Worm (Caenorhabditis elegans) whole organism, L1 larva: ENCODE measurements around the gene Y97E10C.1.
A peak's percentile ranks its signal among the peaks of the same experiment; 100 is the strongest.

Experiments used
- C16A3.4 ChIP-seq: fragments of 150-350 bp; optimal IDR thresholded peaks from 2 replicates; lab custom pipeline; 2014; ENCODE audit warnings: missing biosample characterization, missing genetic modification characterization
- C34B4.2 ChIP-seq: sonication (generic microtip); optimal IDR thresholded peaks from 2 replicates; lab custom pipeline; 2017; ENCODE audit warnings: mild to moderate bottlenecking, missing genetic modification characterization, missing compliant biosample characterization
- Y116A8C.19 ChIP-seq: sonication (generic microtip); optimal IDR thresholded peaks from 2 replicates; lab custom pipeline; 2016; ENCODE audit warnings: missing compliant biosample characterization, missing genetic modification characterization, borderline replicate concordance
- alr-1 ChIP-seq: fragments of 200-800 bp; sonication (Bioruptor generic); optimal IDR thresholded peaks from 2 replicates; lab custom pipeline; 2018; ENCODE audit warnings: borderline replicate concordance, mild to moderate bottlenecking, missing genetic modification characterization, missing compliant biosample characterization
- aly-2 ChIP-seq: fragments of 150-350 bp; optimal IDR thresholded peaks from 2 replicates; lab custom pipeline; 2014; ENCODE audit warnings: missing biosample characterization, missing genetic modification characterization
- ama-1 ChIP-seq: fragments of 150-350 bp; optimal IDR thresholded peaks from 2 replicates; lab custom pipeline; 2014
- blmp-1 ChIP-seq: fragments of 150-350 bp; optimal IDR thresholded peaks from 2 replicates; lab custom pipeline; 2014; ENCODE audit warnings: missing biosample characterization, missing genetic modification characterization
- ceh-63 ChIP-seq: fragments of 200-800 bp; sonication (Bioruptor generic); optimal IDR thresholded peaks from 2 replicates; lab custom pipeline; 2018; ENCODE audit warnings: mild to moderate bottlenecking, missing genetic modification characterization, missing compliant biosample characterization
- ceh-82 ChIP-seq, 3 experiments: fragments of 150-350 bp in 1 of 3; sonication (generic microtip) in 2 of 3; optimal IDR thresholded peaks; 2 replicates each; lab custom pipeline; 2014 to 2017; ENCODE audit warnings: missing biosample characterization in 3 of 3, missing genetic modification characterization in 3 of 3
- dpl-1 ChIP-seq, 3 experiments: fragments of 150-350 bp in 2 of 3; sonication (generic microtip) in 1 of 3; optimal IDR thresholded peaks; 2 replicates each; lab custom pipeline; 2014 to 2017; ENCODE audit warnings: missing biosample characterization in 3 of 3, missing genetic modification characterization in 3 of 3, missing genetic modification reagents in 3 of 3
- efl-1 ChIP-seq, 4 experiments: fragments of 150-350 bp; optimal IDR thresholded peaks in 3 of 4; peaks in 1 of 4; 1 replicate in 1 of 4; 2 replicates in 3 of 4; lab custom pipeline; 2014; ENCODE audit warnings: missing biosample characterization in 2 of 4, missing genetic modification characterization in 2 of 4, missing genetic modification reagents in 2 of 4
- egl-13 ChIP-seq: sonication (generic microtip); optimal IDR thresholded peaks from 2 replicates; lab custom pipeline; 2016; ENCODE audit warnings: missing genotype, missing genetic modification reagents, missing genetic modification characterization, missing compliant biosample characterization
- elt-3 ChIP-seq, 6 experiments: fragments of 150-350 bp in 1 of 6; sonication (generic microtip); optimal IDR thresholded peaks; 2 replicates each; lab custom pipeline; 2017 to 2018; ENCODE audit warnings: missing biosample characterization in 6 of 6, missing genetic modification characterization in 6 of 6, inconsistent platforms in 1 of 6
- ets-5 ChIP-seq: fragments of 200-800 bp; sonication (Bioruptor generic); IDR thresholded peaks from 2 replicates; pipeline ENCODE4 v1.3.6; 2022; ENCODE audit warnings: missing genetic modification characterization, missing compliant biosample characterization
- fos-1 ChIP-seq: fragments of 150-350 bp; optimal IDR thresholded peaks from 2 replicates; lab custom pipeline; 2014; ENCODE audit warnings: missing biosample characterization, missing genetic modification characterization
- hlh-4 ChIP-seq: sonication (generic microtip); optimal IDR thresholded peaks from 2 replicates; lab custom pipeline; 2016; ENCODE audit warnings: mild to moderate bottlenecking, missing genetic modification characterization, missing compliant biosample characterization
- irx-1 ChIP-seq: sonication (generic microtip); optimal IDR thresholded peaks from 2 replicates; lab custom pipeline; 2016; ENCODE audit warnings: missing genetic modification characterization, missing compliant biosample characterization
- lin-14 ChIP-seq: fragments of 200-800 bp; sonication (Bioruptor generic); optimal IDR thresholded peaks from 2 replicates; lab custom pipeline; 2018; ENCODE audit warnings: mild to moderate bottlenecking, missing genetic modification characterization, moderate library complexity, missing compliant biosample characterization
- lin-35 ChIP-seq, 2 experiments: fragments of 150-350 bp; optimal IDR thresholded peaks; 2 replicates each; lab custom pipeline; 2014; ENCODE audit warnings: missing biosample characterization in 2 of 2, missing genetic modification characterization in 2 of 2, missing genetic modification reagents in 2 of 2
- lin-39 ChIP-seq: fragments of 150-350 bp; optimal IDR thresholded peaks from 2 replicates; lab custom pipeline; 2014; ENCODE audit warnings: missing biosample characterization, missing genetic modification reagents, missing genetic modification characterization
- lsy-2 ChIP-seq, 2 experiments: fragments of 150-350 bp; optimal IDR thresholded peaks; 2 replicates each; lab custom pipeline; 2014; ENCODE audit warnings: missing biosample characterization in 2 of 2, missing genetic modification characterization in 2 of 2
- mab-9 ChIP-seq: fragments of 200-800 bp; sonication (Bioruptor generic); IDR thresholded peaks from 2 replicates; pipeline ENCODE4 v1.3.6; 2022; ENCODE audit warnings: missing genetic modification reagents, missing genetic modification characterization, missing compliant biosample characterization
- mdl-1 ChIP-seq, 2 experiments: fragments of 150-350 bp; optimal IDR thresholded peaks; 2 replicates each; lab custom pipeline; 2014 to 2017; ENCODE audit warnings: missing biosample characterization in 2 of 2, missing genetic modification characterization in 2 of 2, inconsistent platforms in 1 of 2
- mep-1 ChIP-seq: fragments of 150-350 bp; optimal IDR thresholded peaks from 2 replicates; lab custom pipeline; 2014; ENCODE audit warnings: missing biosample characterization, missing genetic modification characterization
- nhr-12 ChIP-seq: sonication (generic microtip); optimal IDR thresholded peaks from 2 replicates; lab custom pipeline; 2017; ENCODE audit warnings: missing biosample characterization, missing genetic modification characterization
- nhr-19 ChIP-seq: fragments of 200-800 bp; sonication (Bioruptor generic); conservative IDR thresholded peaks from 2 replicates; pipeline ENCODE4 v1.3.6; 2022; ENCODE audit warnings: missing genetic modification characterization, missing compliant biosample characterization
- nhr-20 ChIP-seq: sonication (generic microtip); optimal IDR thresholded peaks from 2 replicates; lab custom pipeline; 2016; ENCODE audit warnings: mild to moderate bottlenecking, missing genetic modification characterization, missing compliant biosample characterization
- nhr-28 ChIP-seq: fragments of 150-350 bp; optimal IDR thresholded peaks from 2 replicates; lab custom pipeline; 2014; ENCODE audit warnings: missing biosample characterization, missing genetic modification characterization
- pag-3 ChIP-seq: sonication (generic microtip); optimal IDR thresholded peaks from 2 replicates; lab custom pipeline; 2017; ENCODE audit warnings: missing genetic modification characterization, mild to moderate bottlenecking, missing compliant biosample characterization, antibody characterized with exemption, borderline replicate concordance; ENCODE audit not compliant: insufficient read depth
- pax-3 ChIP-seq: fragments of 200-800 bp; sonication (Bioruptor generic); optimal IDR thresholded peaks from 2 replicates; lab custom pipeline; 2018; ENCODE audit warnings: mild to moderate bottlenecking, missing genetic modification characterization, moderate library complexity, missing compliant biosample characterization
- pqm-1 ChIP-seq: sonication (generic microtip); optimal IDR thresholded peaks from 3 replicates; lab custom pipeline; 2017; ENCODE audit warnings: missing biosample characterization, missing genetic modification characterization
- snpc-4 ChIP-seq: fragments of 150-350 bp; optimal IDR thresholded peaks from 2 replicates; lab custom pipeline; 2014; ENCODE audit warnings: missing biosample characterization, missing genetic modification characterization
- snu-23 ChIP-seq: sonication (generic microtip); optimal IDR thresholded peaks from 2 replicates; lab custom pipeline; 2016; ENCODE audit warnings: missing genetic modification characterization, missing compliant biosample characterization
- sptf-1 ChIP-seq: fragments of 150-350 bp; optimal IDR thresholded peaks from 2 replicates; lab custom pipeline; 2014; ENCODE audit warnings: missing biosample characterization, missing genetic modification characterization
- sup-37 ChIP-seq: fragments of 200-800 bp; sonication (Bioruptor generic); optimal IDR thresholded peaks from 2 replicates; lab custom pipeline; 2018; ENCODE audit warnings: mild to moderate bottlenecking, missing genetic modification characterization, missing compliant biosample characterization
- swsn-7 ChIP-seq: sonication (generic microtip); optimal IDR thresholded peaks from 2 replicates; lab custom pipeline; 2016; ENCODE audit warnings: missing genetic modification characterization, missing compliant biosample characterization
- tlp-1 ChIP-seq: fragments of 150-350 bp; optimal IDR thresholded peaks from 2 replicates; lab custom pipeline; 2014; ENCODE audit warnings: missing biosample characterization, missing genetic modification characterization
- unc-130 ChIP-seq: fragments of 150-350 bp; optimal IDR thresholded peaks from 2 replicates; lab custom pipeline; 2017; ENCODE audit warnings: missing biosample characterization, missing genetic modification characterization, inconsistent platforms
- unc-62 ChIP-seq: fragments of 150-350 bp; optimal IDR thresholded peaks from 2 replicates; lab custom pipeline; 2014; ENCODE audit warnings: missing biosample characterization, missing genetic modification reagents, missing genetic modification characterization
- unc-86 ChIP-seq: sonication (generic microtip); optimal IDR thresholded peaks from 2 replicates; lab custom pipeline; 2016; ENCODE audit warnings: missing genetic modification characterization, missing compliant biosample characterization
- vab-15 ChIP-seq: sonication (generic microtip); optimal IDR thresholded peaks from 2 replicates; lab custom pipeline; 2017; ENCODE audit warnings: missing genotype, mild to moderate bottlenecking, missing genetic modification characterization, missing compliant biosample characterization
- xbp-1 ChIP-seq: sonication (generic microtip); optimal IDR thresholded peaks from 2 replicates; lab custom pipeline; 2016; ENCODE audit warnings: missing genetic modification characterization, missing compliant biosample characterization
- zip-4 ChIP-seq: fragments of 200-800 bp; sonication (Bioruptor generic); optimal IDR thresholded peaks from 2 replicates; lab custom pipeline; 2018; ENCODE audit warnings: mild to moderate bottlenecking, missing genetic modification characterization, moderate library complexity, missing compliant biosample characterization
- ztf-11 ChIP-seq, 2 experiments: sonication (generic microtip); optimal IDR thresholded peaks; 2 replicates each; lab custom pipeline; 2016 to 2017; ENCODE audit warnings: missing genetic modification characterization in 2 of 2, missing biosample characterization in 1 of 2, missing compliant biosample characterization in 1 of 2
- ztf-4 ChIP-seq: fragments of 150-350 bp; optimal IDR thresholded peaks from 2 replicates; lab custom pipeline; 2014; ENCODE audit warnings: missing biosample characterization, missing genetic modification characterization

Y97E10C.1 gene

DNA sequence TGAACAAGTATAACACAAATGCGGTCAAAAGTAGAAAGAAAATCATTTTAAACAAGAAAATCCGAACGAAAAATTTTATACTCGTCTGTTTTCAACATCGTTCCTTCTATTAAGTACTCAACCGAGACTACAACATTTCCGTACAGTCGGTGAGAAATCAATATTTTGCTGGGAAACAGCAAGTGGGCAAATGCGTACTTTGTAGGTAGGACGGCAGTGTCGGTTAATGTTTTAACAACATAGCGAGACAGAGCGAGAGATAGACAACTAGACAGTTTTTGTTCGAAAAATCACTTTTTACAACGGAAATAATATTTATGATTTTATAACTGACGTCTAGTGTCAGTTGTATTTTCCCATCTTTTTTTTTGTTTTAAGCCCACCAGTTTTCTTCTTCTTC lies 47.3 kb upstream of the Y97E10C.1 start, which contains the start of gene cyp-33A1 (continued):
- peak; percentile 50 for TF ChIP-seq blmp-1 (tag; lab: Kevin White, UChicago)
- TF ChIP-seq swsn-7 (tag; lab: Kevin White, UChicago), result no peak
- TF ChIP-seq elt-3 (tag; optimal IDR thresholded peaks at IDR 0.05; lab: Kevin White, UChicago), result peak in 1 of 6 experiments; percentile 64
- TF ChIP-seq alr-1 (tag; lab: Kevin White, UChicago), result no peak
- peak; percentile 75 for TF ChIP-seq nhr-20
- TF ChIP-seq ceh-63 (GFP tag; lab: Kevin White, UChicago), result no peak
- TF ChIP-seq ztf-11 (tag; optimal IDR thresholded peaks at IDR 0.05; lab: Kevin White, UChicago), result no peak
- TF ChIP-seq nhr-28 (tag; lab: Kevin White, UChicago), result no peak
- no peak for TF ChIP-seq pag-3 (tag; lab: Kevin White, UChicago)
- TF ChIP-seq snpc-4 (tag; lab: Kevin White, UChicago), result no peak
- TF ChIP-seq zip-4, result no peak
- TF ChIP-seq ama-1 (lab: Kevin White, UChicago), result no peak
- no peak for TF ChIP-seq dpl-1 (GFP tag; optimal IDR thresholded peaks at IDR 0.05; lab: Kevin White, UChicago)
- TF ChIP-seq xbp-1 (tag; lab: Kevin White, UChicago), result no peak

DNA sequence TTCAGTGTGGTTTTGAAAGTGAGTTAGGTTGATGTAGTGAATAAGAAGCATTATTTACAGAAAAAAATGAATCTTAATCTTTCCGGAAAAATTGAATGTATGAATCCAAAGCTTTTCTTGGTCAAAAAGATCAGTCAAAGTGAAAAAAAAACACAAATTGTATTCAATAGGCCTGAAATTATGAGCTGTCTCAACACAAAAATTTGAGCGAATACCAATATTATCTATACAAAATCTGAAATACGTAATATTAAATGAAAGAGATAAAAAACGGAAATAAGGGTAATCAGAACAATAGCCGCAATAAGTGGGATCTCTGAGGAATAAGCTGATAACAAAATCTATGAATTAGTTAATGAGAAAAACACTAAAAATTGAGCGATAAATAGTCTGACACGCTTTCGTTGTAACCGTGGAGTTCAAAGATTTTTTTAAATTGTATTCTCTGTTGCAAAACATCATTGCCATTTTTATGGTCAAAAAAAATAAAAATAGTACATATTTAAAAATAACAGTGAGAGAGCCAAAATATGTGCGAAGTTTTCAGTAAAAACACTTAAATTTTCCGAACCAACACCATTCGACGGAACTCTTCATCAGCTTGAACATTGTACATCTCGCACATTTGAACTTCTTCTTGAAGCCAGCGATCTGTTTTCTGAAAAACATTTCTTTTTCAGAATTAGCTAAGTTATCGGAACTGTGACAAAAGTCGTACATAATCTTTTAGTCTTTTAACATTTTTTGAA lies 44.6 kb upstream of the Y97E10C.1 start, which contains the start of gene sre-11:
Gene sre-11 (minus strand): TSS at position 51 of the 749 bp plus-strand sequence.
- TF ChIP-seq efl-1 (optimal IDR thresholded peaks at IDR 0.05; lab: Kevin White, UChicago) (no peak), efl-1 (GFP tag; optimal IDR thresholded peaks at IDR 0.05 in 1 of 2; lab: Kevin White, UChicago) (peak in 1 of 2 experiments; percentile 84), sptf-1 (tag; lab: Kevin White, UChicago) (no peak), lin-35 (GFP tag; optimal IDR thresholded peaks at IDR 0.05; lab: Kevin White, UChicago) (no peak), snu-23 (no peak), C16A3.4 (tag; lab: Kevin White, UChicago) (no peak), tlp-1 (no peak), C34B4.2 (tag; lab: Kevin White, UChicago) (no peak)

DNA sequence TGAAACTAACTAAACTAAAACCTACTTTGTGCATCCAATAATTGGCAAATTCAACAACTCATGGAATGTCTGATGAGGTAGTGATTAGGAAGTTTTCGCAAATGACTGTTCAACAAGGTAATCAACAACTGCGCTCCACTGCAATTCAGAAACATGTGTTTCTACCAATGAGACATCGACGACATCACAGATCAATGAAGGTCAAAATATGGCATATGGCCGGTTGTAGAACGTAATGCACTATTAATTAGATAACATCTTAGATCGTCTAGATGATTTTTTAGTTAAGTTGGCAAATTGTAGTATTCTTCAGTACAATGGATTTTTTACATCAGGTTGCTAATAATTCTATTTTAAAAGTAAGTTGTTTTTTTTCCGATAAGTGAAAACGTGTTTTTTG lies 42.5 kb upstream of the Y97E10C.1 start, which contains the start of the genes nhr-94 and nhr-152:
Gene nhr-94 (minus strand): TSS at position 147 of the 400 bp plus-strand sequence.
Gene nhr-152 (plus strand): TSS at position 162 of the 400 bp plus-strand sequence.
- TF ChIP-seq elt-3 (tag; optimal IDR thresholded peaks at IDR 0.05; lab: Kevin White, UChicago) (peak in 1 of 6 experiments; percentile 17), lin-14 (peak; percentile 74), sup-37 (no peak), nhr-12 (tag; lab: Kevin White, UChicago) (no peak), aly-2 (no peak), unc-130 (tag; lab: Kevin White, UChicago) (no peak), snpc-4 (tag; lab: Kevin White, UChicago) (no peak), egl-13 (no peak), pag-3 (tag; lab: Kevin White, UChicago) (no peak), ets-5 (GFP tag; lab: Robert Waterston, UW) (no peak), Y116A8C.19 (no peak), C16A3.4 (tag; lab: Kevin White, UChicago) (no peak), irx-1 (tag; lab: Kevin White, UChicago) (no peak), snu-23 (peak; percentile 47), mab-9 (GFP tag; lab: Robert Waterston, UW) (no peak), nhr-19 (GFP tag; lab: Robert Waterston, UW) (0 out of 2 replicates have a peak, but pooled peaks have one; percentile 8), lin-35 (GFP tag; optimal IDR thresholded peaks at IDR 0.05; lab: Kevin White, UChicago) (peak in 1 of 2 experiments; percentile 60), mdl-1 (tag; optimal IDR thresholded peaks at IDR 0.05; lab: Kevin White, UChicago) (no peak), nhr-20 (peak; percentile 79), fos-1 (tag; lab: Kevin White, UChicago) (no peak), vab-15 (tag; lab: Kevin White, UChicago) (no peak), unc-62 (no peak), pax-3 (tag; lab: Kevin White, UChicago) (no peak), mep-1 (tag; lab: Kevin White, UChicago) (no peak), ztf-4 (tag; lab: Kevin White, UChicago) (no peak), ceh-82 (tag; optimal IDR thresholded peaks at IDR 0.05; lab: Kevin White, UChicago) (no peak), dpl-1 (GFP tag; optimal IDR thresholded peaks at IDR 0.05; lab: Kevin White, UChicago) (no peak), hlh-4 (no peak), lsy-2 (tag; optimal IDR thresholded peaks at IDR 0.05; lab: Kevin White, UChicago) (peak in 1 of 2 experiments; percentile 35), unc-86 (tag; lab: Kevin White, UChicago) (no peak), ztf-11 (tag; optimal IDR thresholded peaks at IDR 0.05; lab: Kevin White, UChicago) (no peak), pqm-1 (tag; lab: Kevin White, UChicago) (no peak), lin-39 (tag; lab: Kevin White, UChicago) (no peak), efl-1 (optimal IDR thresholded peaks at IDR 0.05; lab: Kevin White, UChicago) (no peak), efl-1 (GFP tag; optimal IDR thresholded peaks at IDR 0.05 in 1 of 2; lab: Kevin White, UChicago) (peak in 1 of 2 experiments; percentile 60)
